Worm (Caenorhabditis elegans): ENCODE data around the gene F35C11.4.

F35C11.4 gene

DNA sequence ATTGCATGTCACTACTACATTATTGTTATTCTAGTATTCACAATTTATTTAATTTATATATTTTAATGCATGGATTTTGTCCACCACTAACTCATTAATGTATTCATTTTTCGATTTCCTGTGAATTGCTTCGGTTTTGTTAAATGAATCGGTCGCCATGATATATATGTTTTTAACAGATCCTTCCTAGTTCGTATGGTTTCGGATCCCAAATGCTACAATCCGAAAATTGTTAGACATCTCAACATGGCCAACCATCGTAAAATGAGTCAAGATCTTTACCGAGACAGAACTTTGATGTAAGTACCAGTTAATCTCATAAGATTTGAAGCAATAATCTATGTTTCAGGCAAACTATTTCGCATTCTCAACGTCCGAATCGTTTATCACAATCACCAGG is 24.3 kb downstream of the F35C11.4 start (continued):
- TF ChIP-seq hsf-1 (GFP tag; IDR thresholded peaks at IDR 0.05) (no peak; the same call in 1 of the 2 replicates), ekl-4 (GFP tag; IDR thresholded peaks at IDR 0.05) (peak; percentile 65), lin-54 (GFP tag; optimal IDR thresholded peaks at IDR 0.05) (peak; percentile 13), zim-3 (tag; optimal IDR thresholded peaks at IDR 0.05) (peak; percentile 3), nhr-179 (tag; optimal IDR thresholded peaks at IDR 0.05) (no peak), tlf-1 (GFP tag; optimal IDR thresholded peaks at IDR 0.05) (peak; percentile 47), F22D6.2 (tag; optimal IDR thresholded peaks at IDR 0.05) (no peak), xnd-1 (tag; optimal IDR thresholded peaks at IDR 0.05) (peak; percentile 44), F52B5.7 (tag; optimal IDR thresholded peaks at IDR 0.05) (no peak), T26A5.8 (tag; optimal IDR thresholded peaks at IDR 0.05) (no peak), nhr-90 (tag; optimal IDR thresholded peaks at IDR 0.05) (no peak), pbrm-1 (GFP tag; IDR thresholded peaks at IDR 0.05) (no peak), ztf-18 (tag; optimal IDR thresholded peaks at IDR 0.05) (no peak)

DNA sequence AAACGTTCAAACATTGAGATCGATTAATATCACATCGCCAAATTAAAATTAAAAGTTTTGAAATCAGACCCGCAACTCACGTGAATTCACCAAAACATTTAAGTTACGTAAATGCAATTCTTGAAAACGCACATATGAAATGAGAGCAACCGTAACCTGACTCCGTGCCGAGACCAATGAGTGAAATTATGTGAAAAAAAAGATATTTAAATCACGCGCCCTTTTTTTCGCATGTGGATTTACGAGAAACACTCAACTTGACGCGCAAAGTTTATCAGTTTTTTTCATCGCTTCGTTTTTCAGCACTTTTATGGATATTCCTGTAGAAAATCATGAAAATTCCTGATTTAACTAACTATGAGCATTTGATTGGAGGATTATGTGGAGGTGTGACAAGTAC is 27.3 kb downstream of the F35C11.4 start, which contains the start of the genes gei-14 and slc-25A32:
gei-14 (minus strand) TSS at position 175 of the 400 bp plus-strand sequence.
slc-25A32 (plus strand) TSS at position 242 of the 400 bp plus-strand sequence.
- TF ChIP-seq ceh-100 (GFP tag; IDR thresholded peaks at IDR 0.05) (0 out of 2 replicates have a peak, but pooled peaks have one; percentile 31), cebp-1 (GFP tag; IDR thresholded peaks at IDR 0.05) (no peak), cebp-1 (tag; optimal IDR thresholded peaks at IDR 0.05) (peak; percentile 30), D2030.7 (GFP tag; IDR thresholded peaks at IDR 0.05) (peak; percentile 58), him-1 (tag; optimal IDR thresholded peaks at IDR 0.05) (peak; percentile 73), ekl-4 (GFP tag; IDR thresholded peaks at IDR 0.05) (peak; percentile 69), attf-3 (GFP tag; conservative IDR thresholded peaks at IDR 0.05) (no peak), madf-3 (GFP tag; IDR thresholded peaks at IDR 0.05) (peak; percentile 73; the same call in 1 of the 2 replicates), xnd-1 (tag; optimal IDR thresholded peaks at IDR 0.05) (peak; percentile 75), F33H1.4 (GFP tag; IDR thresholded peaks at IDR 0.05) (peak; percentile 92), C06A6.2 (GFP tag; conservative IDR thresholded peaks at IDR 0.05) (no peak), pbrm-1 (GFP tag; IDR thresholded peaks at IDR 0.05) (peak; percentile 31; the same call in 1 of the 2 replicates), lsl-1 (GFP tag; optimal IDR thresholded peaks at IDR 0.05) (peak; percentile 94), B0336.3 (GFP tag; IDR thresholded peaks at IDR 0.05) (0 out of 2 replicates have a peak, but pooled peaks have one; percentile 39), dox-1 (GFP tag; IDR thresholded peaks at IDR 0.05) (peak; percentile 73), hsf-1 (GFP tag; IDR thresholded peaks at IDR 0.05) (peak; percentile 64; the same call in 1 of the 2 replicates), mcd-1 (GFP tag; IDR thresholded peaks at IDR 0.05) (peak; percentile 52; the same call in 1 of the 2 replicates), Y53G8AR.9 (GFP tag; conservative IDR thresholded peaks at IDR 0.05) (0 out of 2 replicates have a peak, but pooled peaks have one; percentile 16), nfyb-1 (GFP tag; IDR thresholded peaks at IDR 0.05) (no peak), cebp-2 (GFP tag; IDR thresholded peaks at IDR 0.05) (no peak), ets-4 (GFP tag; optimal IDR thresholded peaks at IDR 0.05) (no peak), lin-54 (GFP tag; optimal IDR thresholded peaks at IDR 0.05) (peak; percentile 97), ztf-6 (GFP tag; IDR thresholded peaks at IDR 0.05) (no peak), efl-1 (GFP tag; optimal IDR thresholded peaks at IDR 0.05) (peak; percentile 88), snpc-4 (GFP tag; optimal IDR thresholded peaks at IDR 0.05) (no peak), snpc-4 (tag; optimal IDR thresholded peaks at IDR 0.05) (peak in 3 of 4 experiments; percentile 22 to 47 (median 29)), B0019.2 (GFP tag; conservative IDR thresholded peaks at IDR 0.05) (peak; percentile 88), F49E8.2 (tag; optimal IDR thresholded peaks at IDR 0.05; ENCODE audit: insufficient read depth) (peak; percentile 90), snpc-1.1 (tag; optimal IDR thresholded peaks at IDR 0.05; ENCODE audit: insufficient read depth) (peak; percentile 0), madf-6 (GFP tag; IDR thresholded peaks at IDR 0.05) (peak; percentile 95), ceh-91 (GFP tag; IDR thresholded peaks at IDR 0.05) (peak; percentile 87), rec-8 (tag; optimal IDR thresholded peaks at IDR 0.05) (no peak), snpc-3.4 (tag; optimal IDR thresholded peaks at IDR 0.05) (peak; percentile 92), dpl-1 (GFP tag; optimal IDR thresholded peaks at IDR 0.05) (peak; percentile 83), athp-1 (tag; optimal IDR thresholded peaks at IDR 0.05) (peak; percentile 43), atf-7 (tag; optimal IDR thresholded peaks at IDR 0.05) (no peak), K12H6.12 (tag; optimal IDR thresholded peaks at IDR 0.05) (no peak), tbp1 (GFP tag; optimal IDR thresholded peaks at IDR 0.05) (peak; percentile 35)

All from whole organism, young adult.